Fruit fly (Drosophila melanogaster) whole organism, larva: ENCODE measurements around the gene CG44000.

ENCODE experiments used
- noc ChIP-seq: fragments of 200-800 bp; sonication (Bioruptor generic); optimal IDR thresholded peaks from 3 replicates; lab custom pipeline; 2019; ENCODE audit warnings: missing biosample characterization, mild to moderate bottlenecking, missing genetic modification characterization, moderate library complexity

The CG44000 gene

DNA sequence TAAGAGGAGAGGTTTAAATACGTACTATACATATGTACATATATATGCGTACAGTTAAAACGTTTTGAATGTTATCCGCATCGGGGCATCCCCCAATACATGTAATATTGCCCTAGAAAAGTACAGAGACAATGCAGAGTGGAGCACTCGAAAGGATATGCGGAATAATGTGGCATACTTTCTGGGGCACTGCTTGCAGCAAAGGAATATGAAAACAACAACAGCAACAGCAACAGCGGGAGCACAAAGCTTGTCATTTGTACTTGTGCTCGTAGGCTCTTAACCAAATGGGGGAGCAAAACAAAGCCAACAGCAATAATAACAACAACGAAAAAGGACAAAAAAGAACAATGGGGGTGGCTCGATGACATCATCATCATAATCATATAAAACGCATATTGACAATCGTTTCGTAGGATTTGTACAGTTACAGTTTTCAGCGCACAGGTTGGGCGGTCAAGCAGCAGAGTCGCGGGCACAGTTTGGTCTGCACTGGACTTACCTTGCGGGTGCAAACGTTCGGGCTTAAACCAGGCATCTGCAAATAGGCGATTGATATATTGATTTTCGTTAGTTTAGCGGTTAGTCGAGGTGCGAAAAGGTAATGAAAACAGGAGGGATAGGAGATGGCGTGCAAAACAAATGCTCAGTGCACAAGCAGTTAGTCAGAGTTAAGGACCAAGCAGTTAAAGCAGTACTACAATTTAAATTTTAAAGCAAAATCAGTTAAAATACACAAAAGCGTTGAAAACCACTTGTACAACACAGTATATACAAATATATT lies 39.2 kb upstream of the CG44000 start:
- TF ChIP-seq noc (tag; lab: Kevin White, UChicago): no peak

DNA sequence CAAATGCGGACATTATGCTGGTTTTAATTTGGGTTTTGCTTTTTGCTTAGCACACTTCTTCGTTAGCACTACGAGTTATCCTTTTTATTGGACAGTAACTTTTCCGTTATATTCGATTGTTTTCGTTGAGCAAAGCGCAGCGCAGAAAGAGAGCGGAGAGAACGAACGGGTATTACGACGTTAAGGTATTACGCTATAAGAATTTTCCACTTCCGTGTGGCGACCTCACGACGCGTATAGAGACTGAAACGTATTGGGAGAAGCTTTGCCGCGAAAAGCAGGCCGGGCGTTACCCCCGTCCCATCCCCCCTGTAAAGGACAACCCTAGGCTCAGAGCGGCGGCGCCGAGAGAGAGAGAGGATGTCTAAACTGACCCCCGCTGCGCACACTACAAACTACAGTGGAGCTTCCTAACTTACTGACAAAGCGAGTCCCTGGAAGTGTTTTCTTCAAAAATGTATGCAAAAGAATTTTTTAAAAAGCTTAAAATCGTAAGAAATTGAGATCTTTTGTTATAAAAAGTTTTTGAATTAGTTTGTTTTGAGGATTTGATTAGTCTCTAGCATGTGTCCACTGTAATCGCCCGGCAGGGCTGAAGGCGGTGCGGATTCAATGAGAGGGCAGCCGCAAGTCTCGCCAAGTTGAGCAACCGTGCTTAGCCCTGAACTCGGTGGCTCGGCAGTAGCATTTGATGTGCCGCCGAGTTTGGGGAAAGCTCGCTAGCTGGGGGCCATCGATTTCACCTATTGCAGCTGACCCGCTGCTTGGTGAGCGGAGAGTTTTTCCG lies 38.2 kb upstream of the CG44000 start:
- peak; percentile 87 for TF ChIP-seq noc (tag; lab: Kevin White, UChicago)

DNA sequence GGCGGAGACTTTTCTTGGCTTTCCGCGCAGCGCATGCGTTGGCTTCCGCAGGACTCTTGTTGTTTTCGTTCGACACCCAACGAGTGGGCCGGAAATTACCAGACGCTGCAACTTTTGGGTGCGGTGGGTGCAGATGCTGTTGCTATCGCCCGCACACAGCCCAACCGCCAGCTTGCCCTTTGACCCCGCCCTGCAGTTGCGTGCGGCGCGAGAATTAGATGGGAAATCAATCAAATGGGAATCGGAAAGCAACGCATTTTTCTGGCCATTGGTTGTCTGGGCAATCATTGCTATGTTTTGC lies 37.7 kb upstream of the CG44000 start:
- no peak for TF ChIP-seq noc (tag; lab: Kevin White, UChicago)

DNA sequence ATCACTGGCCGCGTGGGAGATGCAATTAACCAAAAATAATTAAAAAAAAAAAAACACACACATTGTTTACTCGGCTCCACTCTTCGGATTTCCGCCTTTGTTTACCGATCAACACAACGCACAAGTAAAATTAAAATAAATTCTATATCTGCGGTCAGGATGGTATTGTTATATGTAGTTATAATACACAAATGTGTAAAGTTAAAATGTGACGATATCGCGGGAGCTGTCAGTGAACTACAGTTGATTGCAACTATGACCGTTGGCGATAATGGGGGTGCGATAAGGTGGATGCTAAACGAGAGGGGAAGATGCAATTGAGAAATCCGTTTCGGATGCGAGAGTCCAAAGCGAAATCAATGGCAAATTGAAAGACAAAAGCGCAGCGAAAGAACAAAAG lies 36.7 kb upstream of the CG44000 start:
- no peak for TF ChIP-seq noc (tag; lab: Kevin White, UChicago)

DNA sequence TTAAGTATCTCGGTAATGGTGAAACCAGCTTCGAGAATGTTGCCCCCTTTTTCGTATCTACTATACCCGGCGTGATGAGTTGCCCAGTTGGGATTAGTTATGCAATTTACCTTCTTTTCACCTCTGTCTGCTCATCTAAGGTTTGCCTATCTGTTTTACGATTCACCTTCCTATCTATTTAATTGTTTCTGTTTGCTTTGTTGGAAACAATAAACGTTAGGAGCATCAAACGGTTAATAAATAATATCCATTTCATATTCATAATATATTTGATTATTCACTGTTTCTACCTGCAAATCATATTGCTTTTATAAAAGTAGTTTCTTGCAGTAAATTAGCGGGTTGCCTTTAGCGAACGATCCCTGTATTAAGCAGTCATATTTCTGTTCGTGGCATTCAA lies 35.8 kb upstream of the CG44000 start:
- TF ChIP-seq noc (tag; lab: Kevin White, UChicago): peak; percentile 81

dm6 chr2L:5009306-5010030 lies 33.6 kb upstream of the CG44000 start, which contains the start of gene Rtnl1:
Gene Rtnl1 (minus strand): TSS chr2L:5009720.
- TF ChIP-seq noc (tag; lab: Kevin White, UChicago): peak; percentile 42

DNA sequence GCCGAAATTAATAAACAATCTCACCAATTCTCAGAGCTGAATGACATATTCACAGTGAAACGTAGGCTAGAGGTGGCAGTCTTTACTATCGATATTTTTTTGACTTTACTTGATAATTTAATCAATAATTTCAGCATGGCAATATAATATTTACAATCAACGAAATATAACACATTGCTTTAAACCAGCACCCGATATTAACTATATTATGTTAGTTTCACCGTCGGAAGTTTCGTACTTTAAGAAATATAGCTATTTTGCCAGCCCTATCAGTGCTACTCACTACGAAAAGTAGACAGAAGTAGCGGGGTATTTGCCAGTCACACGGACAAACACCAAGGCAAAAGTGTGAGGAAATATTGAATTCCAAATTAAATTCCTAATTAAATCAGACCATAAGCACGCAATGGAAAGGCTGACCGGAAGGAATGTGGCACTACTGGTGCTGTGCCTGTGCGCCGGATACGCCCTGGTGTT lies 32.2 kb upstream of the CG44000 start, which contains the start of the genes CG31917, Tfb5 and SelT:
Gene CG31917 (minus strand): TSS at position 51 of the 477 bp plus-strand sequence.
Gene Tfb5 (minus strand): TSS at position 51 of the 477 bp plus-strand sequence.
Gene SelT (plus strand): TSS at position 139 of the 477 bp plus-strand sequence.
- peak; percentile 78 for TF ChIP-seq noc (tag; lab: Kevin White, UChicago)

DNA sequence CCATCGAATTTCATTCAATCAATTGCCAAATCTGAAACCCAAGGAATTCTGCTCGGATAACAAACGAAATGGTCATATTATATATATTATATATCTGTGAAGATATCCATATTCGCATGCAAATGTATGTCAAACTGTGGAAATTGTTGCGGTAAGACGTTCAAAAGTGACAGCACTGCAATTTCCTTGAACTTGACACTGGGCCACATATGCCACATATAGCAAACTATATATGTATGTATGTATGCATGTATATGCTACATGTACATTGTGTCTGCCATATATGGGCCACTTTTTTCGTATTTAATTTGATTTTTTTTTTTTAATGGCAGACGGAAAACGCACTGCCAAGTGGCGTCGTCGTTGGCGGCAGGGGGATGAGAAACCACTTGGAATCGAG lies 22.6 kb upstream of the CG44000 start:
- no peak for TF ChIP-seq noc (tag; lab: Kevin White, UChicago)

DNA sequence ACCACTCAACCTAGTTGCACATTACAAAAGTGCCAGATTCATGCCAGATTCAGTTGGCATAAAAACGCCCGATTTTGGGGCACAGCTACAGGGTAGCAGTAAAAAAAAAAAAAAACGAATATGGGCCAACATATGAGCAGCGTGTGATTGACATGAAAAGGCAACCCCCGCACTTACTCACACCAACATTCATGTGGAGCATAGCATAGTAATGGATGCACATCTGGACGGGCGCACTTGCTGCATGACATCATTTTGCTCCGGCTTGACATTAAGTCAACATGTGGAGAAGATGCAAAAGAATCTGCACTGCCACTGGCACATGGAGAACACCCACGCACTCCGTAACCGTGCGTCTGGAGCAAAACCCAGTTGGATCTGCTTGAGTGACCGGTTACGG lies 20.5 kb upstream of the CG44000 start:
- no peak for TF ChIP-seq noc (tag; lab: Kevin White, UChicago)

DNA sequence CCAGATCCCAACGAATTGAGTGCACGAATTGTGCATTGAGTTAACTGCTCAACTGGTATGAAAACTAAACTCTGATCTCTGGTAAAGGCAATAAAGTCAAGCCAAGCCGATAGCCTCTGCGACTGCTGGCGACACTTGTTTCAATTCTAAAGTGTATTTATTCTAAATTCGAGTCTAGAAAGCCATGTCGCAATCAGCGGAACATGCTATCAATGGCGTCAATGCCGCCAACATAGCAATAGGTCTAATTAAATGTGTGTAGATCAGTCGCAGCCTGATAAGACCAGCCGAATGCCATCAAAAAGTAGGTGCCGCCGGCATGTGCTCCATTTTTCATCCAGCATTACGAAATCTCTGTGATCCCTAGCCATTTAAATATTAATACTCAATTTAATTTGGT lies 17.5 kb upstream of the CG44000 start:
- peak; percentile 74 for TF ChIP-seq noc (tag; lab: Kevin White, UChicago)

dm6 chr2L:5027321-5028069 lies 15.6 kb upstream of the CG44000 start:
- peak; percentile 52 for TF ChIP-seq noc (tag; lab: Kevin White, UChicago)

DNA sequence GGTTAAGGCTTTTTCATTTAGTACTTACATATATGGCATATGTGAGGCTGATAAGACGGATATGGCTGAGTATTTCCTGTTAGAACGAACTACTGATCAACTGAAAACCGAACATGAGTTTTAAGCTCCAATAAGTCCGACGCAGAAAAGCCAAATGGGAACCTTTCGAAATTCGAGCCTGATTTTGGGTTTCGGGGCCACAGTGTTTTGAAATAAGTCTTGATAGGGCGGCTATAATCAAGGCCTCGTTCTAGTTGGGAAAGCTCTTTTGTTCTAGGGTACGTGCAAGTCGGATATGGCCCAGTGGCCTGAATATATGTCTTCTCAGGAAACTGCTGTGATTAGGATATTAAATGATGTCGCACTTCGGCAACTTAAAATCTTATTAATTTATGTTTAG lies 15.0 kb upstream of the CG44000 start, which contains the start of gene vkg:
Gene vkg (minus strand): TSS at position 101 of the 400 bp plus-strand sequence.
- no peak for TF ChIP-seq noc (tag; lab: Kevin White, UChicago)

DNA sequence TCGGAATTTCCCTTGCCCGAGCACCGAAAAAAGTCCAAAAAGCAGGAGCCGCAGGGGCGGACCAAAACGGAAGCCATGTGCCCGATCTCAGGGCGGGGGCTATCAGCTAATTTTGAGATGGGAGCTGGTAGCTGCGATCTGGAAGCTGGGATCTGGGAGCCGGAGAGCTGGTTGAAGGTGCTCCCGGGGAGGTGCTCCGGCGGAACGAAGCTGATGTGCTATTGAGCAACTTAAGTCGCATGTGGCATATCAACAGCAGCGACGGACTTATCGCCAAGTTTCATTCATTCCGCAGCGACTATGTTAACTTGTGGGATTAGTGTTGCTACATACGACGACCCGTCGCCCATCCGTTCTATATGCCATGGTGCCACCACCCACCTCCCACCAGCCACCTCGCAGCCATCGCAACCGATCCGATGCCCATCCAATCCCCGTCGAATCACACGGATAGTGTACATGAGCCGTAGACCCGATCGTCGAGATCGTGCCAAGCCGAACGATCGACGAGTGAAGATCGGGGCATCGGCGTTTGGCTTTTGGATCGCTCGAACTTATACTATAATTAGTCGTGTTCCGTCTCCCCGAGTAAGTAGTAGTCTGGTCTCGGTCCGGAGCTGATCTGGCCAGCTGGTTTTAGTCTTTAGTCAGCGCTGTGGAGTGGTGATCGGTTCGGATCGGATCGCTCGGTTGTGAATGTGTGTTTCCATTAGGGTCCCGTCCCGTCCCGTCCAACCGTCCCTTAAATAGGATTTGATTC lies 13.8 kb upstream of the CG44000 start, which contains the start of gene Col4a1:
Gene Col4a1 (plus strand): TSS at position 561 of the 760 bp plus-strand sequence.
- no peak for TF ChIP-seq noc (tag; lab: Kevin White, UChicago)

dm6 chr2L:5029809-5030108 lies 13.3 kb upstream of the CG44000 start:
- no peak for TF ChIP-seq noc (tag; lab: Kevin White, UChicago)
